Fruit fly (Drosophila melanogaster): ENCODE results near the gene CG13731.

DNA sequence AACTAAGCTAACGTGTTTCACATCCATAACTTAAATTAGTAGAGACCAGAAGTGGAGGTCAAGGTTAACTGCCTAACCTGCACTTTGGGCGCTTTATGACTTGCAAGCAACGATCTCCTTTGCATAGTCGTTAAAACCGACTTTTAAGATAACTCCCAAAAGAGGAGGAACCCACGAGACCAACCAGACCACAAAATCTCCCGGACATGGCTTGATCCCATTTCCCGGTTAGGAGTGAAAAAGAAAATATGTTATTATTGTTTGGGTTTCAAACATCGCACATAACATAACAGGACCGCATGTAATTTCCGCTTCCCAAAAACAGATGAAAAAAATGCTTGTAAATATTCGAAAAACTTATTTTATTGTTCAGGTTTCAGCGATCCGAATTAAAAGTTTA lies 5.5 kb downstream of the CG13731 start:
- no peak for TF ChIP-seq CG8478 (optimal IDR thresholded peaks at IDR 0.05)
- no peak for TF ChIP-seq usp (GFP tag; optimal IDR thresholded peaks at IDR 0.05)

Measured in whole organism.